Worm (Caenorhabditis elegans) whole organism, L4 larva: Measurements from ENCODE around the gene tlk-1.

Source experiments
- F10B5.3 ChIP-seq: sonication (generic microtip); optimal IDR thresholded peaks from 2 replicates; lab custom pipeline; 2016; ENCODE audit warnings: mild to moderate bottlenecking, missing genetic modification characterization, missing compliant biosample characterization
- F44E2.7 ChIP-seq: fragments of 200-800 bp; sonication (Bioruptor generic); IDR thresholded peaks from 2 replicates; pipeline ENCODE4 v2.1.2; 2022; ENCODE audit warnings: missing genetic modification characterization, missing compliant biosample characterization
- F49E8.2 ChIP-seq: sonication (generic microtip); optimal IDR thresholded peaks from 2 replicates; lab custom pipeline; 2016; ENCODE audit warnings: missing compliant biosample characterization, mild to moderate bottlenecking, missing genetic modification characterization, borderline replicate concordance
- T20F7.1 ChIP-seq: fragments of 200-800 bp; sonication (Bioruptor generic); optimal IDR thresholded peaks from 2 replicates; lab custom pipeline; 2018; ENCODE audit warnings: mild to moderate bottlenecking, missing genetic modification characterization, missing compliant biosample characterization
- Y105C5A.15 ChIP-seq: fragments of 200-800 bp; sonication (Bioruptor generic); IDR thresholded peaks from 2 replicates; pipeline ENCODE4 v1.3.6; 2022; ENCODE audit warnings: missing genetic modification characterization, missing compliant biosample characterization
- Y48G9A.11 ChIP-seq: fragments of 200-800 bp; sonication (Bioruptor generic); IDR thresholded peaks from 2 replicates; pipeline ENCODE4 v1.3.6; 2022; ENCODE audit warnings: missing genetic modification reagents, missing genetic modification characterization, missing compliant biosample characterization
- aha-1 ChIP-seq: fragments of 150-350 bp; peaks from one replicate; lab custom pipeline; 2014; ENCODE audit warnings: missing biosample characterization, missing genetic modification characterization
- ceh-82 ChIP-seq: sonication (generic microtip); optimal IDR thresholded peaks from 2 replicates; lab custom pipeline; 2017; ENCODE audit warnings: missing biosample characterization, missing genetic modification characterization
- ctbp-1 ChIP-seq: fragments of 200-800 bp; sonication (Bioruptor generic); IDR thresholded peaks from 2 replicates; pipeline ENCODE4 v1.3.6; 2022; ENCODE audit warnings: missing genetic modification reagents, missing genetic modification characterization, missing compliant biosample characterization
- daf-16 ChIP-seq, 3 experiments: sonication (generic microtip); optimal IDR thresholded peaks; 2 replicates each; lab custom pipeline; 2016 to 2017; ENCODE audit warnings: missing genetic modification characterization in 3 of 3, missing genetic modification reagents in 3 of 3, mild to moderate bottlenecking in 2 of 3, missing compliant biosample characterization in 2 of 3, missing biosample characterization in 1 of 3, moderate library complexity in 1 of 3
- daf-8 ChIP-seq: fragments of 200-800 bp; sonication (Bioruptor generic); IDR thresholded peaks from 2 replicates; pipeline ENCODE4 v1.3.6; 2022; ENCODE audit warnings: missing genetic modification characterization, missing compliant biosample characterization
- dpl-1 ChIP-seq: fragments of 150-350 bp; optimal IDR thresholded peaks from 2 replicates; lab custom pipeline; 2014; ENCODE audit warnings: missing biosample characterization, missing genetic modification reagents, missing genetic modification characterization
- dve-1 ChIP-seq: sonication (generic microtip); optimal IDR thresholded peaks from 2 replicates; lab custom pipeline; 2017; ENCODE audit warnings: antibody characterized with exemption, mild to moderate bottlenecking, missing genetic modification characterization, missing compliant biosample characterization; ENCODE audit not compliant: insufficient read depth
- fos-1 ChIP-seq: fragments of 150-350 bp; optimal IDR thresholded peaks from 2 replicates; lab custom pipeline; 2014; ENCODE audit warnings: missing biosample characterization, missing genetic modification characterization
- hlh-11 ChIP-seq: fragments of 200-800 bp; sonication (Bioruptor generic); optimal IDR thresholded peaks from 2 replicates; lab custom pipeline; 2018; ENCODE audit warnings: mild to moderate bottlenecking, missing genetic modification characterization, missing compliant biosample characterization
- hlh-30 ChIP-seq: sonication (generic microtip); optimal IDR thresholded peaks from 2 replicates; lab custom pipeline; 2017; ENCODE audit warnings: antibody characterized with exemption, mild to moderate bottlenecking, missing genetic modification characterization, missing compliant biosample characterization; ENCODE audit not compliant: insufficient read depth
- hmg-1.1 ChIP-seq: fragments of 200-800 bp; sonication (Bioruptor generic); IDR thresholded peaks from 2 replicates; pipeline ENCODE4 v1.3.6; 2022; ENCODE audit warnings: missing genetic modification reagents, missing genetic modification characterization, missing compliant biosample characterization
- jun-1 ChIP-seq: fragments of 150-350 bp; optimal IDR thresholded peaks from 2 replicates; lab custom pipeline; 2014; ENCODE audit warnings: missing biosample characterization, missing genetic modification reagents, missing genetic modification characterization
- lim-7 ChIP-seq: fragments of 200-800 bp; sonication (Bioruptor generic); IDR thresholded peaks from 2 replicates; pipeline ENCODE4 v1.3.6; 2022; ENCODE audit warnings: missing genetic modification characterization, missing compliant biosample characterization
- lin-1 ChIP-seq: fragments of 200-800 bp; sonication (Bioruptor generic); IDR thresholded peaks from 2 replicates; pipeline ENCODE4 v1.3.6; 2022; ENCODE audit warnings: missing genetic modification reagents, missing genetic modification characterization, missing compliant biosample characterization
- lin-13 ChIP-seq: fragments of 150-350 bp; optimal IDR thresholded peaks from 2 replicates; lab custom pipeline; 2014; ENCODE audit warnings: missing biosample characterization, missing genetic modification reagents, missing genetic modification characterization
- lin-38 ChIP-seq: fragments of 200-800 bp; sonication (Bioruptor generic); IDR thresholded peaks from 2 replicates; pipeline ENCODE4 v1.3.6; 2022; ENCODE audit warnings: missing genetic modification reagents, missing genetic modification characterization, missing compliant biosample characterization
- lir-3 ChIP-seq: sonication (generic microtip); optimal IDR thresholded peaks from 2 replicates; lab custom pipeline; 2016; ENCODE audit warnings: mild to moderate bottlenecking, missing genetic modification characterization, missing compliant biosample characterization
- lsy-2 ChIP-seq, 2 experiments: fragments of 150-350 bp in 1 of 2; sonication (generic microtip) in 1 of 2; optimal IDR thresholded peaks; 2 replicates each; lab custom pipeline; 2014 to 2017; ENCODE audit warnings: missing biosample characterization in 2 of 2, missing genetic modification characterization in 2 of 2
- madf-5 ChIP-seq, 2 experiments: fragments of 200-800 bp; sonication (Bioruptor generic); IDR thresholded peaks; 2 replicates each; pipeline ENCODE4 v1.3.6; 2022; ENCODE audit warnings: missing compliant biosample characterization in 2 of 2, missing genetic modification characterization in 2 of 2
- mep-1 ChIP-seq: fragments of 150-350 bp; sonication (generic microtip); optimal IDR thresholded peaks from 3 replicates; lab custom pipeline; 2014; ENCODE audit warnings: missing biosample characterization, missing genetic modification characterization
- mes-2 ChIP-seq: sonication (generic microtip); optimal IDR thresholded peaks from 2 replicates; lab custom pipeline; 2016; ENCODE audit warnings: missing genotype, mild to moderate bottlenecking, missing genetic modification characterization, missing compliant biosample characterization; ENCODE audit not compliant: poor library complexity, severe bottlenecking
- nhr-10 ChIP-seq: fragments of 150-350 bp; optimal IDR thresholded peaks from 2 replicates; lab custom pipeline; 2014; ENCODE audit warnings: missing biosample characterization, missing genetic modification characterization
- nhr-111 ChIP-seq: fragments of 200-800 bp; sonication (Bioruptor generic); optimal IDR thresholded peaks from 2 replicates; lab custom pipeline; 2018; ENCODE audit warnings: mild to moderate bottlenecking, missing genetic modification characterization, missing compliant biosample characterization
- nhr-41 ChIP-seq: fragments of 200-800 bp; sonication (Bioruptor generic); IDR thresholded peaks from 2 replicates; pipeline ENCODE4 v1.3.6; 2022; ENCODE audit warnings: missing genetic modification reagents, missing genetic modification characterization, missing compliant biosample characterization
- nhr-6 ChIP-seq: fragments of 150-350 bp; optimal IDR thresholded peaks from 2 replicates; lab custom pipeline; 2014; ENCODE audit warnings: missing biosample characterization, missing genetic modification characterization
- pha-4 ChIP-seq, 2 experiments: fragments of 150-350 bp in 1 of 2; fragments of 200-800 bp in 1 of 2; sonication (Bioruptor generic) in 1 of 2; IDR thresholded peaks in 1 of 2; optimal IDR thresholded peaks in 1 of 2; 2 replicates each; pipeline versions ENCODE4 v1.3.6 to Lab custom; 2014 to 2022; ENCODE audit warnings: missing genetic modification characterization in 2 of 2, missing genetic modification reagents in 2 of 2, missing biosample characterization in 1 of 2, missing compliant biosample characterization in 1 of 2
- pqm-1 ChIP-seq: sonication (generic microtip); optimal IDR thresholded peaks from 2 replicates; lab custom pipeline; 2017; ENCODE audit warnings: missing biosample characterization, missing genetic modification characterization
- saeg-2 ChIP-seq: fragments of 200-800 bp; sonication (Bioruptor generic); IDR thresholded peaks from 2 replicates; pipeline ENCODE4 v1.3.6; 2022; ENCODE audit warnings: missing genetic modification reagents, missing genetic modification characterization, missing compliant biosample characterization
- set-16 ChIP-seq: fragments of 200-800 bp; sonication (Bioruptor generic); IDR thresholded peaks from 2 replicates; pipeline ENCODE4 v1.3.6; 2022; ENCODE audit warnings: missing genetic modification reagents, missing genetic modification characterization, missing compliant biosample characterization
- snpc-1.2 ChIP-seq: fragments of 200-800 bp; sonication (Bioruptor generic); IDR thresholded peaks from 2 replicates; pipeline ENCODE4 v1.3.6; 2022; ENCODE audit warnings: missing genetic modification reagents, missing genetic modification characterization, missing compliant biosample characterization
- snpc-4 ChIP-seq: fragments of 150-350 bp; optimal IDR thresholded peaks from 2 replicates; lab custom pipeline; 2014; ENCODE audit warnings: missing biosample characterization, missing genetic modification characterization
- spr-3 ChIP-seq: fragments of 200-800 bp; sonication (Bioruptor generic); optimal IDR thresholded peaks from 2 replicates; lab custom pipeline; 2018; ENCODE audit warnings: mild to moderate bottlenecking, missing genetic modification characterization, missing compliant biosample characterization
- tag-97 ChIP-seq: fragments of 200-800 bp; sonication (Bioruptor generic); IDR thresholded peaks from 2 replicates; pipeline ENCODE4 v1.3.6; 2022; ENCODE audit warnings: missing genetic modification characterization, missing compliant biosample characterization
- unc-130 ChIP-seq: sonication (generic microtip); optimal IDR thresholded peaks from 2 replicates; lab custom pipeline; 2016; ENCODE audit warnings: missing genetic modification reagents, missing genetic modification characterization, missing compliant biosample characterization
- unc-62 ChIP-seq, 3 experiments: fragments of 150-350 bp in 1 of 3; sonication (generic microtip); optimal IDR thresholded peaks in 2 of 3; peaks in 1 of 3; 1 replicate in 1 of 3; 2 replicates in 2 of 3; lab custom pipeline; 2014 to 2017; ENCODE audit warnings: missing biosample characterization in 3 of 3, missing genetic modification characterization in 3 of 3, missing genetic modification reagents in 3 of 3, missing genotype in 1 of 3
- vab-7 ChIP-seq: fragments of 200-800 bp; sonication (Bioruptor generic); IDR thresholded peaks from 2 replicates; pipeline ENCODE4 v1.3.6; 2022; ENCODE audit warnings: missing genetic modification reagents, missing genetic modification characterization, missing compliant biosample characterization
- zfp-2 ChIP-seq: sonication (generic microtip); optimal IDR thresholded peaks from 2 replicates; lab custom pipeline; 2016; ENCODE audit warnings: mild to moderate bottlenecking, missing genetic modification characterization, missing compliant biosample characterization
- zip-2 ChIP-seq: fragments of 150-350 bp; optimal IDR thresholded peaks from 2 replicates; lab custom pipeline; 2014; ENCODE audit warnings: missing biosample characterization, missing genetic modification characterization
- ztf-7 ChIP-seq: fragments of 150-350 bp; optimal IDR thresholded peaks from 2 replicates; lab custom pipeline; 2014; ENCODE audit warnings: missing biosample characterization, missing genetic modification characterization

Gene tlk-1

ce11 chrIII:9745333-9745897, 45.7 kb downstream of the tlk-1 start (continued):
- TF ChIP-seq ctbp-1 (GFP tag; lab: Robert Waterston, UW): no peak
- peak in 1 of 2 experiments; percentile 65 for TF ChIP-seq unc-62 (GFP tag; optimal IDR thresholded peaks at IDR 0.05 in 1 of 2; lab: Kevin White, UChicago)
- TF ChIP-seq unc-62 (tag; optimal IDR thresholded peaks at IDR 0.05; lab: Kevin White, UChicago): no peak
- TF ChIP-seq nhr-6 (tag; lab: Kevin White, UChicago): no peak
- no peak for TF ChIP-seq Y105C5A.15
- TF ChIP-seq madf-5 (GFP tag; IDR thresholded peaks at IDR 0.05; lab: Robert Waterston, UW): 0 out of 4 replicates have a peak, but pooled peaks of 1 of the 2 experiments have one; percentile 28
- TF ChIP-seq pha-4 (GFP tag; IDR thresholded peaks at IDR 0.05; lab: Robert Waterston, UW): no peak
- TF ChIP-seq pha-4 (tag; optimal IDR thresholded peaks at IDR 0.05; lab: Kevin White, UChicago): no peak
- TF ChIP-seq ceh-82: no peak

DNA sequence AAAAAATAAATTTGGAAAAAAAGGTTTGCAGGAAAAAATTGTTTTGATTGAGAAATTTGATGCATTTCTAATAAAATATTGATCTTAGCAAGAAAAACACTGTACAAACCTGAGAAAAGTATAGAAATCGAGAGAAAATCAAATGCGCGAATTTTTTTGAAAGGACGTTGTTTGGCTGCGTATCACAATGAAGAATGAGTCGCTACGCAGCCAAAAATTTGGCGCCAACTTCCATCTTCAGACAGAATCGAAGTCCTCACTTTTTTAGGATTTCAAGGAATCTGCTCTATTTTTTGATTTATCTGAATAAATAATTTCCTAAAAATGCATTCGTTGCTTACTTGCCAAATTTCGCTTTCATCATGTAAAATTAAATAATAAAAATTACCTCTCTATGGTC, 47.0 kb downstream of the tlk-1 start:
- TF ChIP-seq unc-130 (GFP tag; lab: Kevin White, UChicago) (peak; percentile 71), F10B5.3 (no peak), Y48G9A.11 (GFP tag; lab: Robert Waterston, UW) (0 out of 2 replicates have a peak, but pooled peaks have one; percentile 34), lin-38 (GFP tag; lab: Robert Waterston, UW) (peak; percentile 62), nhr-10 (tag; lab: Kevin White, UChicago) (no peak), F49E8.2 (tag; lab: Kevin White, UChicago) (peak; percentile 35)

DNA sequence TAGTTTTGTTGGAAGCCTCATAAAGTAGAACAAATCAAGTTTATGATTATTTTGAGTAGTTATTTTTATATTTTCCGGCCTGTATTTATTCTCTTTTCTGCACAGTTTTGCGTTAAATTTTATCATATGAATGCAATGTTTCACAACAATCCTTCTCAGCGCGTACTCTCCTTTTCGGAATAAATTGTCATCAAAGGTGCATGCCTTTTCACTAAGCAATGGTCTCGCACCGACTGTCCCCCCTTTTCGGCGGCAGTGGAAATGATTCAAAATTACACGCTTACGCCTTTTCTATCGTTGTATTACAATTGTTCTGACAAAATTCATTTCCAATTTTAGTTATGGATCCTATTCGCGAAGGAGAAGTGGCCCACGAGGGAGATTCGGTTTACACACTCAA, 47.5 kb downstream of the tlk-1 start, which contains the start of the genes iff-1 and cdk-1:
TSS of gene iff-1 (minus strand) at position 61 of the 400 bp plus-strand sequence.
TSS of gene cdk-1 (plus strand) at position 340 of the 400 bp plus-strand sequence.
- no peak for TF ChIP-seq mep-1
- no peak for TF ChIP-seq hlh-11 (tag; lab: Kevin White, UChicago)
- TF ChIP-seq nhr-41 (GFP tag; lab: Robert Waterston, UW): no peak
- no peak for TF ChIP-seq saeg-2 (GFP tag; lab: Robert Waterston, UW)
- no peak for TF ChIP-seq lir-3
- 0 out of 2 replicates have a peak, but pooled peaks have one; percentile 19 for TF ChIP-seq snpc-1.2 (GFP tag; lab: Robert Waterston, UW)
- no peak for TF ChIP-seq spr-3 (GFP tag; lab: Kevin White, UChicago)
- peak; percentile 60 for TF ChIP-seq mes-2 (tag; lab: Kevin White, UChicago)
- TF ChIP-seq T20F7.1 (GFP tag; lab: Kevin White, UChicago): no peak
- no peak for TF ChIP-seq lin-13 (GFP tag; lab: Kevin White, UChicago)
- TF ChIP-seq lim-7: no peak
- TF ChIP-seq vab-7 (GFP tag; lab: Robert Waterston, UW): no peak
- no peak for TF ChIP-seq hlh-30 (tag; lab: Kevin White, UChicago)
- TF ChIP-seq jun-1: no peak
- TF ChIP-seq daf-16 (GFP tag; optimal IDR thresholded peaks at IDR 0.05; lab: Kevin White, UChicago): no peak
- no peak for TF ChIP-seq daf-16 (tag; optimal IDR thresholded peaks at IDR 0.05; lab: Kevin White, UChicago)
- no peak for TF ChIP-seq lin-1 (GFP tag; lab: Robert Waterston, UW)
- TF ChIP-seq set-16 (GFP tag; lab: Robert Waterston, UW): no peak
- TF ChIP-seq zip-2: no peak
- no peak for TF ChIP-seq tag-97 (GFP tag; lab: Robert Waterston, UW)
- no peak for TF ChIP-seq nhr-10 (tag; lab: Kevin White, UChicago)
- no peak for TF ChIP-seq dve-1
- no peak for TF ChIP-seq snpc-4
- no peak for TF ChIP-seq pha-4 (GFP tag; IDR thresholded peaks at IDR 0.05; lab: Robert Waterston, UW)
- TF ChIP-seq pha-4 (tag; optimal IDR thresholded peaks at IDR 0.05; lab: Kevin White, UChicago): peak; percentile 12
- no peak for TF ChIP-seq fos-1 (tag; lab: Kevin White, UChicago)
- TF ChIP-seq nhr-111 (GFP tag; lab: Kevin White, UChicago): no peak
- no peak for TF ChIP-seq daf-8 (GFP tag; lab: Robert Waterston, UW)
- TF ChIP-seq dpl-1 (GFP tag; lab: Kevin White, UChicago): peak; percentile 82
- no peak for TF ChIP-seq pqm-1 (tag; lab: Kevin White, UChicago)
- peak; percentile 45; the same call in 1 of the 2 replicates for TF ChIP-seq hmg-1.1 (GFP tag; lab: Robert Waterston, UW)
- TF ChIP-seq lsy-2 (tag; optimal IDR thresholded peaks at IDR 0.05; lab: Kevin White, UChicago): peak in 1 of 2 experiments; percentile 68
- TF ChIP-seq F44E2.7: no peak
- no peak for TF ChIP-seq zfp-2 (tag; lab: Kevin White, UChicago)
- TF ChIP-seq aha-1 (tag; lab: Kevin White, UChicago): peak; percentile 92
- TF ChIP-seq ztf-7 (tag; lab: Kevin White, UChicago): no peak
